Fruit fly (Drosophila melanogaster) Kc167 (cell line): ENCODE data around the gene CG16852.

Experiments
- Myc ChIP-seq: fragments of >200 bp; optimal IDR thresholded peaks from 2 replicates; lab custom pipeline; 2017; ENCODE audit warnings: missing external identifiers
- Sin3A ChIP-seq: fragments of >200 bp; optimal IDR thresholded peaks from 2 replicates; lab custom pipeline; 2018; ENCODE audit warnings: missing external identifiers
- h ChIP-seq: fragments of >200 bp; optimal IDR thresholded peaks from 3 replicates; lab custom pipeline; 2018; ENCODE audit warnings: missing external identifiers
- insv ChIP-seq: fragments of >200 bp; optimal IDR thresholded peaks from 3 replicates; lab custom pipeline; 2018; ENCODE audit warnings: missing external identifiers
- psq ChIP-seq: fragments of >200 bp; optimal IDR thresholded peaks from 2 replicates; lab custom pipeline; 2017; ENCODE audit warnings: missing external identifiers
- ttk ChIP-seq: sonication (Bioruptor generic); optimal IDR thresholded peaks from 2 replicates; lab custom pipeline; 2017; ENCODE audit warnings: missing external identifiers

Gene CG16852

DNA sequence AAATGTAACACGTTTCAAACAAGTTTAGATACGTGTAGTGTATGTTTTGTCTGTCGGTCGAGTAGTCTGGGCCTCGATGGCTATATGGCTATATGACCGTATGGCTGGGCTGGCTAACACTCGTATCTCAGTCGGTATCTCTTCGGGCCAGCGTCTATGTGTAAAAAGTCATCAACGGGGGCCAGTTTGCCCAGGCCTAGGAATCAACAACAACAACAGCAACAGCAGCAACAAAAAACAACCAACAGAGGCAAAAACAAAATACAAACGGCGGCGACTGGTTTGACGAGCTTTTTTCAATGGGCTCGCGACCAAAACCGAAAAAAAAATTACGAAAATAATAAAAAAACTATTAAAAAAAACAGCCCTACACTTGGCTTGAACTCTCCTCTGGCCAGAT, 5.1 kb downstream of the CG16852 start:
- TF ChIP-seq Sin3A (lab: Kevin White, UChicago) (no peak), ttk (no peak), insv (lab: Kevin White, UChicago) (no peak), psq (lab: Kevin White, UChicago) (no peak), h (lab: Kevin White, UChicago) (no peak), Myc (lab: Kevin White, UChicago) (no peak)

DNA sequence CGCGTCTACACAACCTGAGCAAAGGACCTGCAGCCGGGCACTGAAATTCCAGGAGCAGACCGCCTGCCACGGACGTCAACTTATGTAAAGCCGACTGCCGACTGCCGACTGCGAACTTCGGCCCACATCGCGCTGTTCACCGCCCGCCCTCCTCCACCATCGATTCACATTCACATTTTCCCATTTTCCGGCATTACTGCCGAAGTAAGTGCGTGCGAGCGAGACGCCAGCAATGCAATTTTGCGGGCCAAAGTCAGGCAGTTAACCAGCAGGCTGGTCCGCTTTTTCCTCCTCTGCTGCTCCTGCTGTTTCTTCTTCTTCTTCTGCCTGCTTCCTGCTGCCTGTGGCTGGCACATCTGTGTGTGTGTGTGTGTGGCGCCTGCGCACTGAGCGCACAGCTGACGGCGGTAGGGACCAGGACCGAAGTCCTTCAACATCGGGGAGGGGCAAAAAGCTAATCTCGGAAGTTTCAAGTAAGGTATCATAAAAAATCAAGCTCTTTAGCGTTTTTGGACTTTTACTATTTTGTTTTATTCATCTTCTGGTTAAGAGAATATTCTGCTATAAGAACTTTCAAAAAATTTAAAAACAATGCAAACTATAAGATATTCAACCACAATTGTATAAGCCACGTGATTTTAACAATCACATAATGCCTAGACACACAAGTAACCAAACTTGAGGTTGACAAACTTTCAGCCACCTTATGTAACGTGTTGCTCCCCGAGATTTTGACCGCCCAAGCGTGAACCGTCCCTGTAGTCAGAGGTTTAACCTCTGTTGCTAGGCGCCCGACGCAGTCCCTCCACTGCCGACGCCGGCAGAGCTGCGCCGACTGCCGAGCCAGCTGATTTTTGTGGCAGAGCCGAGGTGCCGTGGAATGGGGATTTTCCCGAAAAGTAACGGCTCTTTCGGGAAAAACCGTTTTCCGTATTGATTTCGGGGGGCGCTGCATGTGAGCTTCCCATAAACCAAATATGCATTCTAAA, 7.5 kb downstream of the CG16852 start:
- no peak for TF ChIP-seq h (lab: Kevin White, UChicago)
- TF ChIP-seq psq (lab: Kevin White, UChicago): no peak
- no peak for TF ChIP-seq Sin3A (lab: Kevin White, UChicago)
- no peak for TF ChIP-seq insv (lab: Kevin White, UChicago)
- TF ChIP-seq ttk: no peak
- no peak for TF ChIP-seq Myc (lab: Kevin White, UChicago)

DNA sequence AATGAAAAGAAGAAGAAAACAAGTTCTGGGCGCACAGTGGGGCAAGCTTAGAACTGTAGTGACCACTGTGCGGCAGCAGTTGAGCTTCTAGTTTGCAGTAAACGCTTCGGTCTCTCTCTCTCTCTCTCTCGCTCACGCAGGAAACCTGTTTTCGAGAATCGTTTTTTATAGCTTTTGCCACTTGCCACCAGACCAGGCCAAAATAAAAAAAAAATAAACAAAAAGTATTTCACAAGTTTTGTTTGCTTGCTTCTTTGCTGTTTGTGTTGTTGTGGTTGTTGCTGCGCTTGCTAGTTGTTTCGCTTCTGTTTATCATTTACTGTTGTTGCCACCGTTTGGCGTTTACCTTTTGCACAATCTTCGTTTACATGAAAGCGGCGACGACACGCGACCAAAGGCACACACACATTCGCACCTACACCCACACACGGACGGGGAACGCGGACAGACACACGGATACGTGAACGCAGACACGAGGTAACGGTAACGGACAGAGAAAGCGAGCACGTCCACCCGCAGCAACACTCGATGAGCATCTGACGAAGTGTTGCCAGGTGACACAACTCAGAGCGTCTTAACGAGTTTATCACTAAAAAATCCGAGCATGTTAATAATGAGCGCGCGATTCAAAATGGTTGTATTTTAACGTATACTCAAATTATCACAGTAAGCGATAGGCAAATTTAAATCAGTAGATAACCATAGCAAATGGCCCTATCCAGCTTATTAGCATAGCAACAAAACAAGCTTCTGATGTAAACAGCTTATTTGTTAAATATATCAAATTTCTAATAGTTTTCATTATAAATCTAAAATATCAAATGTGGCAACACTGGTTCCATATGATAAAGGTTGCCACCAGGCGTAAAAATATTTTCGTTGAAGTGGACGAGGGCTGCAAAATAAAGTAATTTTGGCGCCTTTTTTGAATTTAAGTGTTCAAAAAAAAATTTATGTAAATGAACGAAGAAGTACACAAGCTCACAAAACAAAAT, 8.5 kb downstream of the CG16852 start, which contains the start of gene B4:
B4 (minus strand) TSS at position 543 of the 995 bp plus-strand sequence.
- TF ChIP-seq ttk (no peak), h (lab: Kevin White, UChicago) (no peak), Myc (lab: Kevin White, UChicago) (no peak), psq (lab: Kevin White, UChicago) (no peak), insv (lab: Kevin White, UChicago) (no peak), Sin3A (lab: Kevin White, UChicago) (no peak)

DNA sequence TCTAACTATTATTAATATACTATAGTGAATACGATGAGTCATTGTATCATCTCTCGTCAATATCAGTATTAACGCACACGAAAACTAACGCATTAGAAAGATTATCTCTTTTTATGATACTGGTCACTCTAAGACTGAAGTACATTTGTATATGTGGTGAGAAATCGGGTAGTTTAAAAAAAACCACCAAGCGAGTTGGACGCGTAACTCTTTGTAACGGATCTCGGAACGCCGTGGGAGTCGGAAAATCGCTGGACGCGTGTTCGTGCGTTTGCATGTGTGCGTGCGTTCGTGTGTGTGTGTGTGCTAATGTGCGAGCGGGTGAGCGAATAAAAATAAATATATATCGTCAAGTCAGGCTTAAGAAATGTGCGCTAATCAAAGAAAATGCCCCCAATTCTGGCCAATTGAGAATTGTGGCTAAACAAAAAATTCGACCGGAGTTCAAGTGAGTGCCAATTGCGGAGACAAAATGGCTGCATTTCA, 9.5 kb downstream of the CG16852 start, which contains the start of gene kuz:
kuz (plus strand) TSS at position 167 of the 486 bp plus-strand sequence.
- TF ChIP-seq Myc (lab: Kevin White, UChicago) (no peak), h (lab: Kevin White, UChicago) (no peak), psq (lab: Kevin White, UChicago) (no peak), Sin3A (lab: Kevin White, UChicago) (no peak), insv (lab: Kevin White, UChicago) (no peak), ttk (no peak)

DNA sequence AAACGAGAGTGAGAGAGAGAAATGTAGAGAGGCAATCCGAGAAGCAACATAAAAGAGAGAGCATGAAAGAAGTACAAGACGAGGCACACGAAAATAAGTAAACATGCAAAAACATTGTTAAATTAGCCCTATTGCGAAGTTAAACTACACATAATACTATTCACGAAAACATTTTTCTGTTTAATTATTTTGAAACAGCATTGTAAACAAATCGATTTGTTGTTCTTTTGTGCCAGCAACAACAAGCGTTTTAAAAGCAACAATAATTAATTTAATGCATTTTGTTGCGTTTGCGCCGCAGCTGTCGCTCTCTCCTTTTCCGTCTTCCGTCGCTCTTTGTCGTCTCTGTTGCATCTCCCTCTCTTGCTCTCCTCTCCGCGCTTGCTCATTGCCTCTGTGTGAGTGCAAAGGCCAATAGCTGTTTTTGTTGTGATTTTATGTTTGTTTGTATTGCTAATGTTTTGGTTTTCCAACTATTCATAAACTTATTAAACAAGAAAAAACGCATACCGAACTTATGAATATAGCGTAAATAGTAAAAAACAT, 10.0 kb downstream of the CG16852 start:
- TF ChIP-seq h (lab: Kevin White, UChicago): no peak
- TF ChIP-seq Sin3A (lab: Kevin White, UChicago): no peak
- no peak for TF ChIP-seq psq (lab: Kevin White, UChicago)
- TF ChIP-seq insv (lab: Kevin White, UChicago): no peak
- TF ChIP-seq ttk: no peak
- TF ChIP-seq Myc (lab: Kevin White, UChicago): no peak

DNA sequence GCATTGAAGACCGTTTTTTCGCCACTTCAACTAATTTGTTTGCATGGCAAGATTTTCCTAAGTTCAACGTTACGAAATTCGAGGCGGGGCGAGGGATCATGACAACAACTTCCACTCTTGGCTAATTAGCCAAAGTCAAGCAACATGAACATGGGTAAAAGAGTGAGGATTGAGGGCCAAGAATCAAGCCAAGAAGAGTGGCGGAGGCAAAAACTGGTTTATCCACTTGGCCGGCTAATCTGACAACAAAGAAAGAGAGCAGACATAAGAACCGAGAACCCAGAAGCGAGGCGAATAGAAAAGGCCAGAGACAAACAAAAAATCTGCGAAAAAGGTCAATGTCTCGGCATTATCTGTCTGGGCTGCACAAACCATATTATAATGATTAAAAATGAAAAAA, 12.1 kb downstream of the CG16852 start:
- TF ChIP-seq psq (lab: Kevin White, UChicago): no peak

DNA sequence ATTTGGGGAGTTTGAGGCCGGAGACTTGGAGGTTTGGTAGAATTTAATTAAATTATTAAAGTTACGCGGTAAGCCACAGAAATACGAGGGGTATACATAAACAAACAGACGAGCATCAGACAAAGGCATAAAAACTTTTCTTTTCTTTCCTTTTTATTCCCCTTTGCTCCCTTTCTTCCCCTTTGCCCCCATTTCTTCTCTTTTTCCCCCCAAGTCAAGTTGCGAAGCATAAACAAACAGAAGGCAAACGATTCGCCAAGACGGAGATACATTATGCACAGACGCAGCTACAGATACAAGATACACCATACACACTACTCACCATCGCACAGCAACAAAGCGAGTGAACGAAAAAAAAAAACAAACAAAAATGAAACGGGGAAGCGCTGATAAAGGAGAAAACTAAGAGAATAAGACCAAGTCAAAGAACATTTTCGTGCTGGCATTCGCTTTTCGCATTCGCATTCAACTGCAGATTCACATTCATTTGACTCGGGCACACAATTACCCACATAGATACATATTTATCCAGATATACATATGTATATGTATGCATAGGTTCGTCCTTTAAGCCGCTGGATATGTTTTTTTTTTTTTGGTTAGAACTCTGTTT, 14.1 kb downstream of the CG16852 start:
- no peak for TF ChIP-seq h (lab: Kevin White, UChicago)
- no peak for TF ChIP-seq Sin3A (lab: Kevin White, UChicago)
- no peak for TF ChIP-seq Myc (lab: Kevin White, UChicago)
- TF ChIP-seq psq (lab: Kevin White, UChicago): no peak
- TF ChIP-seq insv (lab: Kevin White, UChicago): no peak
- TF ChIP-seq ttk: no peak

DNA sequence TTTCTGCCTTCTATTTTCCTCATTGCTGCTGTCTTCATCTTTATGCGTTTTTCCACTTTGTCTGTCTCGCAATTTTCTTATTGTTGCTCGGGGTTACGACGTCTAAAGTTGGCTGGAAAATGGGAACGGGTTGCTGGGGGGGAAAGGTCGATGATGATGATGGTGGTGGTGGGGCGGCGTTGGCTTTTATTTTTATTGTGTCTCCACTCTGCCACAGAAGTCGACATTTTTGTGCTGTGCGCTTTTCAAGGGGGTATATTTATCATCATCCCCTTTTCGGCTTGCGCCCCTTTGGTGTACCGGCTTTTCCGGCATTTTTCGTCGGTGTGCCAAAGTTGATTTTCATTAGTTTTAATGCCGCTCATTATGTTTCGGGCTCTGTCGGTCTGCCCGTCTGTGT, 14.8 kb downstream of the CG16852 start:
- TF ChIP-seq ttk (no peak), psq (lab: Kevin White, UChicago) (no peak), h (lab: Kevin White, UChicago) (no peak), insv (lab: Kevin White, UChicago) (no peak), Sin3A (lab: Kevin White, UChicago) (no peak), Myc (lab: Kevin White, UChicago) (no peak)

DNA sequence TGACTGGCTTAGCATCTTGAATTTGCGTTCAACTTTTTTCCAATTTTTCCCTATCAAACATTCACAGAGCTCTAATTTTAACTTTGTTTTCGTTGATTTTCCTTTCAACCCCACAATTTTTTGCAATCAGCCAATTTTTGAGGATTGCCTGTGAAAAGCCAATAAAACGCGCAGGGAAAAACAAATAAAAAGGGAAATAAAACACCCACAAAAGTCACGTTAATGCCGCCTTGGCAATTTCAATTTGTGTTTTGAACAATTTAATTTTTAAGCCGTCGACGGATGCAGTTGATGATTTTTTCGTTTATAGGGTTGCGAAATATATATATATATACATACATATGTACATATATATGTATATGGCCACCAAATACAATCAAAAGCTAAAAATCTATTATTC, 28.4 kb downstream of the CG16852 start:
- TF ChIP-seq h (lab: Kevin White, UChicago) (no peak), ttk (no peak), psq (lab: Kevin White, UChicago) (no peak), insv (lab: Kevin White, UChicago) (no peak), Sin3A (lab: Kevin White, UChicago) (no peak), Myc (lab: Kevin White, UChicago) (no peak)

DNA sequence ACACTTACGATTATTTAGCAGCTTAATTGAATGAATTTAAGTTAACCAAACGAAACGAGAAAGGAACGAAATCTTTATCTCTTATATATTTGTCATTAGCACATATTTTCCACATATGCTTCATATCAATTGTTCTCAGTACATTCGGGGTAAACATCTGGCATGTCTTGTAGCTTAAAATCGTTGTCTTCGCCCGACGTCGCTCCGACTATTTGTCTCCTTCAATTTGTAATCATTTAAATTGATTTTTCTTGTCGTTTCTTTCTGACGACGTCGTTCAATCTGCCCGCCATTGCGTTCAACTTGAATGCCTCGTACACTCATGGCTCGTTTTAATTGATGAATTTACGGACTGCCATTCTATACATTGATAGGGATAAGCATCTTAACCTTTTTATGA, 29.5 kb downstream of the CG16852 start:
- TF ChIP-seq psq (lab: Kevin White, UChicago) (no peak), ttk (no peak), Sin3A (lab: Kevin White, UChicago) (no peak), h (lab: Kevin White, UChicago) (no peak), insv (lab: Kevin White, UChicago) (no peak), Myc (lab: Kevin White, UChicago) (no peak)
